Fruit fly (Drosophila melanogaster): Measurements from ENCODE around the gene CG11970.

DNA sequence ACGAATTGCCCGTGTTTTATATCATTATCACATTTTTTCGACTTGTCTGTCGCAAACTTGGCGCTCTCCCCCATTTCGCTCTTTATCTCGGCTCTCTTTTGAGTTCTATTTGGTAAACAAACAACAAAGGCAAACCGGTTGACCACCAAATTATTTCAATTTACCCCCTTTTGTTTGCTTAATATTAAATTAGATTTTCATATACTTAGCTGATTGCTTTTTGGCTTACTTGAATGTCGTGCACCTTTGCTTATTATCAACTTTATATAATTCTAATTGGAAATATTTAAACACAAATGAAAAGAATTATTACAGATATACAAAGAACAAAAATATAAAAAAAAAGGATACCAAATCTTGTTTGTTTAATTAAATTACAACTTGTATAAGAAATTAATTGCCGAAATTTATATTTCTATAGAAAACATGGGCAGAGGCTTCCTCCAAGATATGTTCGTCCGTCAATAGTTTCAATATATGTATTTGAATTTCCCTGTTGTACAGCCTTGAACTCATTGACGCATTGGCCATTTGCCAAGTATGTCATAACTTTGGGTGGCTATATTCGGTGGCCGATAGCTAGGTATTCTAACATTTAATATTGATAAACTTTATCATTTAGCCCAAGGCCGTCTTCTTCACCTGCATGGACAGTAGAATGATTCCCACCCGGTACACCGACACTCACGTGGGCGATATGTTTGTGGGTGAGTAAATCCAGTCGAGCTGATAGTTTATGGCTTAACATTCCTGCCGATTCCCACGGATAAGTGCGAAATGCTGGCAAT is 3.1 kb upstream of the CG11970 start:
- TF ChIP-seq GATAd (GFP tag; optimal IDR thresholded peaks at IDR 0.05) (no peak), Abd-B (GFP tag; optimal IDR thresholded peaks at IDR 0.05) (no peak), CG9705 (GFP tag; optimal IDR thresholded peaks at IDR 0.05) (no peak), fru (GFP tag; optimal IDR thresholded peaks at IDR 0.05) (no peak), CrebA (GFP tag; optimal IDR thresholded peaks at IDR 0.05; ENCODE audit: borderline replicate concordance) (no peak), pan (optimal IDR thresholded peaks at IDR 0.05) (no peak), tai (GFP tag; optimal IDR thresholded peaks at IDR 0.05) (no peak), usp (GFP tag; optimal IDR thresholded peaks at IDR 0.05) (no peak), dl (GFP tag; optimal IDR thresholded peaks at IDR 0.05; ENCODE audit: insufficient read depth in 1 of 2, partially characterized antibody in 2 of 2) (no peak)

Measured in whole organism, wandering third instar larva.